Fruit fly (Drosophila melanogaster): ENCODE measurements around the gene CG43336.

DNA sequence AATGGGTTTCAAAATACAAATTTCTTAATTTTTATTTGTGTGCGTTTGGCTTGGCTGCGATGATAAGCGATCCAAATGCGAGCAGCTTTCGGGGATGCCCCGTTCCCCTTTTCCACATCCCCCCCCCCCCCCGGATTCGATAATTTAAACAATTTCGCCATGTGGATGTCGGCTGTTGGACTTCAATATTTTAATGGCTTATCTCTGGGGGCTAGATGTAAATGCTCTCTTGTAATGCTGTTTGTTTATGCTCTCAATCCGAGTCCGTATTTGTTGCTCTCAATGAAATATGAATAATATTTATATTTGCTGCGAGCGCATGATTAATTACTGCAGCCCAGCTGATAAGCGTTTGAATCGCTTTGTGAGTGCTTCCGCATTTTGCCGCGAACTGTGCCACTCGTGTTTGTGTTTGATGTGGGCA lies 40.6 kb downstream of the CG43336 start:
- TF ChIP-seq pan (optimal IDR thresholded peaks at IDR 0.05) (no peak), usp (GFP tag; optimal IDR thresholded peaks at IDR 0.05) (no peak), psq (optimal IDR thresholded peaks at IDR 0.05) (no peak), CG8478 (optimal IDR thresholded peaks at IDR 0.05) (no peak), EcR (GFP tag; optimal IDR thresholded peaks at IDR 0.05) (no peak), Dll (optimal IDR thresholded peaks at IDR 0.05) (no peak)
